Fruit fly (Drosophila melanogaster) whole organism, embryonic: ENCODE measurements around the gene Sidpn.

Experiments
- Adf1 ChIP-seq: fragments of 200-800 bp; sonication (Bioruptor generic); IDR thresholded peaks from 2 replicates; pipeline ENCODE4 v1.3.6; 2022; ENCODE audit warnings: missing biosample characterization, missing genetic modification characterization
- CG10543 ChIP-seq: fragments of 200-800 bp; sonication (Bioruptor generic); optimal IDR thresholded peaks from 3 replicates; lab custom pipeline; 2017; ENCODE audit warnings: missing biosample characterization, mild to moderate bottlenecking, missing genetic modification characterization, moderate library complexity
- CG10959 ChIP-seq: fragments of 200-800 bp; sonication (Bioruptor generic); IDR thresholded peaks from 2 replicates; pipeline ENCODE4 v1.3.6; 2022; ENCODE audit warnings: missing biosample characterization, missing genetic modification characterization
- CG12071 ChIP-seq: fragments of 200-800 bp; sonication (Bioruptor generic); optimal IDR thresholded peaks from 3 replicates; lab custom pipeline; 2018; ENCODE audit warnings: missing biosample characterization, mild to moderate bottlenecking, missing genetic modification characterization
- CG14710 ChIP-seq: fragments of 200-800 bp; sonication (Bioruptor generic); optimal IDR thresholded peaks from 3 replicates; lab custom pipeline; 2019; ENCODE audit warnings: missing biosample characterization, mild to moderate bottlenecking, missing genetic modification characterization, moderate library complexity
- CG14965 ChIP-seq: fragments of 200-800 bp; sonication (Bioruptor generic); optimal IDR thresholded peaks from 2 replicates; lab custom pipeline; 2016; ENCODE audit warnings: missing biosample characterization, missing genetic modification characterization, borderline replicate concordance
- CG17186 ChIP-seq: fragments of 200-800 bp; sonication (Bioruptor generic); optimal IDR thresholded peaks from 3 replicates; lab custom pipeline; 2017; ENCODE audit warnings: missing biosample characterization, missing genetic modification reagents, missing genetic modification characterization
- CG17359 ChIP-seq: fragments of 200-800 bp; sonication (Bioruptor generic); optimal IDR thresholded peaks from 3 replicates; lab custom pipeline; 2018; ENCODE audit warnings: missing biosample characterization, mild to moderate bottlenecking, missing genetic modification characterization, moderate library complexity
- CG18599 ChIP-seq: fragments of 200-800 bp; sonication (Bioruptor generic); optimal IDR thresholded peaks from 3 replicates; lab custom pipeline; 2017; ENCODE audit warnings: missing biosample characterization, missing genetic modification characterization, mild to moderate bottlenecking, moderate library complexity, missing genetic modification reagents
- CG2712 ChIP-seq: fragments of 200-800 bp; optimal IDR thresholded peaks from 3 replicates; lab custom pipeline; 2019; ENCODE audit warnings: missing biosample characterization, mild to moderate bottlenecking, missing genetic modification characterization, moderate library complexity
- CG33213 ChIP-seq: fragments of 200-800 bp; sonication (Bioruptor generic); optimal IDR thresholded peaks from 3 replicates; lab custom pipeline; 2016; ENCODE audit warnings: missing biosample characterization, missing genetic modification characterization
- CG4360 ChIP-seq: fragments of 200-800 bp; sonication (Bioruptor generic); IDR thresholded peaks from 2 replicates; pipeline ENCODE4 v1.3.6; 2022; ENCODE audit warnings: missing biosample characterization, missing genetic modification characterization
- CG6175 ChIP-seq: fragments of 200-800 bp; sonication (Bioruptor generic); IDR thresholded peaks from 3 replicates; pipeline ENCODE4 v1.3.6; 2022; ENCODE audit warnings: missing biosample characterization, missing genetic modification characterization
- CG6683 ChIP-seq: fragments of 200-800 bp; sonication (Bioruptor generic); optimal IDR thresholded peaks from 2 replicates; lab custom pipeline; 2017; ENCODE audit warnings: missing biosample characterization, mild to moderate bottlenecking, missing genetic modification characterization, missing genetic modification reagents
- CG7357 ChIP-seq: fragments of 200-800 bp; sonication (Bioruptor generic); IDR thresholded peaks from 3 replicates; pipeline ENCODE4 v1.3.6; 2022; ENCODE audit warnings: missing biosample characterization, missing genetic modification characterization
- CG9215 ChIP-seq: fragments of 200-800 bp; sonication (Bioruptor generic); IDR thresholded peaks from 2 replicates; pipeline ENCODE4 v1.3.6; 2022; ENCODE audit warnings: missing biosample characterization, missing genetic modification characterization
- Doc3 ChIP-seq: fragments of 200-800 bp; sonication (Bioruptor generic); IDR thresholded peaks from 3 replicates; pipeline ENCODE4 v1.3.6; 2022; ENCODE audit warnings: missing biosample characterization, missing genetic modification characterization; ENCODE audit not compliant: partially characterized antibody
- Ets65A ChIP-seq: fragments of 200-800 bp; sonication (Bioruptor generic); peaks from one replicate; lab custom pipeline; 2016; ENCODE audit warnings: missing biosample characterization, missing genetic modification characterization
- Hey ChIP-seq: fragments of 200-800 bp; sonication (Bioruptor generic); optimal IDR thresholded peaks from 3 replicates; lab custom pipeline; 2018; ENCODE audit warnings: missing biosample characterization, mild to moderate bottlenecking, missing genetic modification characterization
- Hr39 ChIP-seq: fragments of >200 bp; optimal IDR thresholded peaks from 2 replicates; lab custom pipeline; 2017
- Hr51 ChIP-seq, 2 experiments: fragments of 200-800 bp; sonication (Bioruptor generic); optimal IDR thresholded peaks; 2 replicates in 1 of 2; 3 replicates in 1 of 2; lab custom pipeline; 2016 to 2018; ENCODE audit warnings: missing biosample characterization in 2 of 2, missing genetic modification characterization in 2 of 2, mild to moderate bottlenecking in 1 of 2, moderate library complexity in 1 of 2
- Med ChIP-seq: fragments of 200-800 bp; sonication (Bioruptor generic); peaks from one replicate; lab custom pipeline; 2016; ENCODE audit warnings: missing biosample characterization, missing genetic modification characterization, mild to moderate bottlenecking, inconsistent platforms, moderate library complexity
- Meics ChIP-seq: fragments of 200-800 bp; sonication (Bioruptor generic); optimal IDR thresholded peaks from 2 replicates; lab custom pipeline; 2017; ENCODE audit warnings: missing biosample characterization, mild to moderate bottlenecking, missing genetic modification characterization
- NK7.1 ChIP-seq: fragments of 200-800 bp; sonication (Bioruptor generic); optimal IDR thresholded peaks from 3 replicates; lab custom pipeline; 2016; ENCODE audit warnings: missing biosample characterization, missing genetic modification characterization
- Neu2 ChIP-seq: fragments of 200-800 bp; sonication (Bioruptor generic); optimal IDR thresholded peaks from 3 replicates; lab custom pipeline; 2016; ENCODE audit warnings: missing biosample characterization, missing genetic modification characterization, borderline replicate concordance
- NfI ChIP-seq: fragments of 200-800 bp; sonication (Bioruptor generic); optimal IDR thresholded peaks from 3 replicates; lab custom pipeline; 2018; ENCODE audit warnings: missing biosample characterization, mild to moderate bottlenecking, missing genetic modification characterization, moderate library complexity
- Ptx1 ChIP-seq: fragments of 200-800 bp; sonication (Bioruptor generic); IDR thresholded peaks from 2 replicates; pipeline ENCODE4 v1.3.6; 2022; ENCODE audit warnings: missing biosample characterization, missing genetic modification characterization
- Six4 ChIP-seq: fragments of 200-800 bp; sonication (Bioruptor generic); optimal IDR thresholded peaks from 2 replicates; lab custom pipeline; 2016; ENCODE audit warnings: missing biosample characterization, missing genetic modification characterization
- Ssrp ChIP-seq: fragments of 200-800 bp; sonication (Bioruptor generic); optimal IDR thresholded peaks from 2 replicates; lab custom pipeline; 2018; ENCODE audit warnings: missing biosample characterization, mild to moderate bottlenecking, missing genetic modification characterization, moderate library complexity
- abd-A ChIP-seq: fragments of 200-800 bp; sonication (Bioruptor generic); optimal IDR thresholded peaks from 3 replicates; lab custom pipeline; 2019; ENCODE audit warnings: missing biosample characterization, mild to moderate bottlenecking, missing genetic modification characterization, moderate library complexity
- bbx ChIP-seq: fragments of 200-800 bp; sonication (Bioruptor generic); IDR thresholded peaks from 2 replicates; pipeline ENCODE4 v1.3.6; 2022; ENCODE audit warnings: missing biosample characterization, missing genetic modification characterization; ENCODE audit not compliant: partially characterized antibody
- ci ChIP-seq: fragments of 200-800 bp; sonication (Bioruptor generic); IDR thresholded peaks from 3 replicates; pipeline ENCODE4 v1.3.6; 2022; ENCODE audit warnings: missing biosample characterization, missing genetic modification characterization
- crol ChIP-seq: fragments of 200-800 bp; sonication (Bioruptor generic); IDR thresholded peaks from 2 replicates; pipeline ENCODE4 v1.3.6; 2022; ENCODE audit warnings: missing biosample characterization, missing genetic modification characterization
- da ChIP-seq: fragments of 200-800 bp; sonication (Bioruptor generic); optimal IDR thresholded peaks from 2 replicates; lab custom pipeline; 2016; ENCODE audit warnings: missing biosample characterization, missing genetic modification characterization
- disco-r ChIP-seq: fragments of 200-800 bp; sonication (Bioruptor generic); optimal IDR thresholded peaks from 2 replicates; lab custom pipeline; 2016; ENCODE audit warnings: missing biosample characterization, missing genetic modification characterization
- dpn ChIP-seq, 2 experiments: fragments of 200-800 bp; sonication (Bioruptor generic); optimal IDR thresholded peaks; 3 replicates each; lab custom pipeline; 2016; ENCODE audit warnings: missing biosample characterization in 2 of 2, missing genetic modification characterization in 2 of 2
- gt ChIP-seq: fragments of 200-800 bp; sonication (Bioruptor generic); IDR thresholded peaks from 2 replicates; pipeline ENCODE4 v1.3.6; 2022; ENCODE audit warnings: missing biosample characterization, missing genetic modification characterization
- jumu ChIP-seq: fragments of 200-800 bp; sonication (Bioruptor generic); optimal IDR thresholded peaks from 3 replicates; lab custom pipeline; 2016; ENCODE audit warnings: missing biosample characterization, missing genetic modification characterization
- mirr ChIP-seq: fragments of 200-800 bp; sonication (Bioruptor generic); optimal IDR thresholded peaks from 3 replicates; lab custom pipeline; 2018; ENCODE audit warnings: missing biosample characterization, mild to moderate bottlenecking, missing genetic modification characterization
- nerfin-1 ChIP-seq: fragments of 200-800 bp; sonication (Bioruptor generic); optimal IDR thresholded peaks from 3 replicates; lab custom pipeline; 2019; ENCODE audit warnings: missing biosample characterization, mild to moderate bottlenecking, missing genetic modification characterization, moderate library complexity
- oc ChIP-seq: fragments of 200-800 bp; sonication (Bioruptor generic); optimal IDR thresholded peaks from 2 replicates; lab custom pipeline; 2018; ENCODE audit warnings: missing biosample characterization, mild to moderate bottlenecking, missing genetic modification characterization, moderate library complexity
- salm ChIP-seq: fragments of 200-800 bp; sonication (Bioruptor generic); optimal IDR thresholded peaks from 2 replicates; lab custom pipeline; 2018; ENCODE audit warnings: missing biosample characterization, mild to moderate bottlenecking, missing genetic modification characterization
- sd ChIP-seq: fragments of 200-800 bp; sonication (Bioruptor generic); optimal IDR thresholded peaks from 3 replicates; lab custom pipeline; 2018; ENCODE audit warnings: missing biosample characterization, mild to moderate bottlenecking, missing genetic modification characterization, moderate library complexity
- sisA ChIP-seq: fragments of 200-800 bp; sonication (Bioruptor generic); IDR thresholded peaks from 2 replicates; pipeline ENCODE4 v1.3.6; 2022; ENCODE audit warnings: missing biosample characterization, missing genetic modification characterization
- sna ChIP-seq: fragments of 200-800 bp; sonication (Bioruptor generic); IDR thresholded peaks from 2 replicates; pipeline ENCODE4 v1.3.6; 2022; ENCODE audit warnings: missing biosample characterization, missing genetic modification characterization; ENCODE audit not compliant: partially characterized antibody
- so ChIP-seq: fragments of 200-800 bp; sonication (Bioruptor generic); IDR thresholded peaks from 3 replicates; pipeline ENCODE4 v1.3.6; 2022; ENCODE audit warnings: missing biosample characterization, missing genetic modification characterization
- sqz ChIP-seq: fragments of 200-800 bp; sonication (Bioruptor generic); optimal IDR thresholded peaks from 3 replicates; lab custom pipeline; 2018; ENCODE audit warnings: missing biosample characterization, mild to moderate bottlenecking, missing genetic modification characterization
- tgo ChIP-seq: fragments of 200-800 bp; sonication (Bioruptor generic); IDR thresholded peaks from 3 replicates; pipeline ENCODE4 v1.3.6; 2022; ENCODE audit warnings: missing biosample characterization, missing genetic modification characterization
- tio ChIP-seq: fragments of 200-800 bp; sonication (Bioruptor generic); optimal IDR thresholded peaks from 2 replicates; lab custom pipeline; 2017; ENCODE audit warnings: missing biosample characterization, missing genetic modification characterization, inconsistent platforms
- ttk ChIP-seq: fragments of 200-800 bp; sonication (Bioruptor generic); IDR thresholded peaks from 2 replicates; pipeline ENCODE4 v2.1.2; 2022; ENCODE audit warnings: missing biosample characterization, missing genetic modification characterization
- unc-4 ChIP-seq: fragments of 200-800 bp; sonication (Bioruptor generic); IDR thresholded peaks from 2 replicates; pipeline ENCODE4 v1.3.6; 2022; ENCODE audit warnings: missing biosample characterization, missing genetic modification characterization; ENCODE audit not compliant: partially characterized antibody
- usp ChIP-seq: fragments of >200 bp; optimal IDR thresholded peaks from 2 replicates; lab custom pipeline; 2017; ENCODE audit warnings: missing biosample characterization, missing genetic modification characterization

Gene Sidpn

DNA sequence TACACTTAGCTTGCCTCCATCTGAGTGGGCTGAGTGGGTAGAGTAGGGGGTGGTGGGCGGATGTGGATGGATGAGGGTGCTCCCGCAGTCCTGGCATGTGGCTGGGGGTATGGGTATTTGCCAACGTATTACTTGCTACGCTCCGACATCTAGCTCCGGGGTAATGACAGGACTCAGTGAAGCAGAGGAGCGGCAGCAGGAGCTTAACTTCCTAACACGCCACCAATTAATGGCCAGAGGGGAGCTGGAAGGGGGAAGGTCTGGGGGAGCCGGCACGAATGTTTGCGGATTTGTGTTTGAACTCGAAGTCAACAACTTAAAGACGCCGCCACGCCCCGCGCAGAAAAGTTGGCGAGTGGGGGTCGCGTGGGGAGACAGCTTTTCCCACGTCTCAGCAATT lies 9.2 kb upstream of the Sidpn start:
- no peak for TF ChIP-seq CG4360 (GFP tag; lab: Robert Waterston, UW)
- no peak for TF ChIP-seq CG14710 (tag; lab: Kevin White, UChicago)
- no peak for TF ChIP-seq sisA (GFP tag; lab: Robert Waterston, UW)
- TF ChIP-seq sna (GFP tag; lab: Robert Waterston, UW) = no peak
- TF ChIP-seq CG18599 = peak; percentile 53
- no peak for TF ChIP-seq tio (GFP tag; lab: Kevin White, UChicago)
- TF ChIP-seq NK7.1 (GFP tag; lab: Kevin White, UChicago) = no peak
- no peak for TF ChIP-seq da (GFP tag; lab: Kevin White, UChicago)
- peak; percentile 92 for TF ChIP-seq abd-A (tag; lab: Kevin White, UChicago)
- TF ChIP-seq gt (GFP tag; lab: Robert Waterston, UW) = no peak
- no peak for TF ChIP-seq bbx (GFP tag; lab: Robert Waterston, UW)
- no peak for TF ChIP-seq unc-4
- no peak for TF ChIP-seq CG10959 (GFP tag; lab: Robert Waterston, UW)
- no peak for TF ChIP-seq Meics (GFP tag; lab: Kevin White, UChicago)
- no peak for TF ChIP-seq CG7357 (GFP tag; lab: Robert Waterston, UW)
- TF ChIP-seq CG14965 (GFP tag; lab: Kevin White, UChicago) = no peak
- no peak for TF ChIP-seq sqz (GFP tag; lab: Kevin White, UChicago)
- no peak for TF ChIP-seq CG2712 (tag; lab: Kevin White, UChicago)
- peak; percentile 92 for TF ChIP-seq Hey
- no peak for TF ChIP-seq CG6175 (GFP tag; lab: Robert Waterston, UW)
- peak; percentile 4 for TF ChIP-seq sd (tag; lab: Kevin White, UChicago)
- TF ChIP-seq mirr (GFP tag; lab: Kevin White, UChicago) = peak; percentile 73
- TF ChIP-seq crol = peak; percentile 70
- peak; percentile 7 for TF ChIP-seq Med (GFP tag; lab: Kevin White, UChicago)
- TF ChIP-seq oc (tag; lab: Kevin White, UChicago) = peak; percentile 32
- no peak for TF ChIP-seq CG17186
- peak; percentile 22 for TF ChIP-seq CG12071
- TF ChIP-seq usp (GFP tag; lab: Kevin White, UChicago) = no peak
- TF ChIP-seq Six4 (GFP tag; lab: Kevin White, UChicago) = no peak
- 0 out of 3 replicates have a peak, but pooled peaks have one; percentile 15 for TF ChIP-seq ci (GFP tag; lab: Robert Waterston, UW)
- TF ChIP-seq so (GFP tag; lab: Robert Waterston, UW) = no peak
- peak; percentile 74 for TF ChIP-seq CG10543 (GFP tag; lab: Kevin White, UChicago)
- no peak for TF ChIP-seq CG6683 (GFP tag; lab: Kevin White, UChicago)
- no peak for TF ChIP-seq Hr39 (lab: Kevin White, UChicago)
- TF ChIP-seq salm = no peak
- peak in 1 of 2 experiments; percentile 5 for TF ChIP-seq Hr51 (GFP tag; optimal IDR thresholded peaks at IDR 0.05; lab: Kevin White, UChicago)
- TF ChIP-seq CG17359 (tag; lab: Kevin White, UChicago) = no peak
- TF ChIP-seq Ets65A (GFP tag; lab: Kevin White, UChicago) = peak; percentile 69
- TF ChIP-seq ttk (GFP tag; lab: Robert Waterston, UW) = no peak
- TF ChIP-seq Ptx1 = 0 out of 2 replicates have a peak, but pooled peaks have one; percentile 18
- TF ChIP-seq tgo (GFP tag; lab: Robert Waterston, UW) = no peak
- no peak for TF ChIP-seq disco-r (GFP tag; lab: Kevin White, UChicago)
- no peak for TF ChIP-seq dpn (GFP tag; optimal IDR thresholded peaks at IDR 0.05; lab: Kevin White, UChicago)
- TF ChIP-seq CG9215 (GFP tag; lab: Robert Waterston, UW) = no peak
- no peak for TF ChIP-seq Doc3 (GFP tag; lab: Robert Waterston, UW)
- peak; percentile 19 for TF ChIP-seq nerfin-1 (tag; lab: Kevin White, UChicago)
- TF ChIP-seq Adf1 (GFP tag; lab: Robert Waterston, UW) = peak; percentile 34; the same call in 1 of the 2 replicates
- TF ChIP-seq CG33213 = no peak
- TF ChIP-seq jumu = no peak
- no peak for TF ChIP-seq NfI (GFP tag; lab: Kevin White, UChicago)
- no peak for TF ChIP-seq Ssrp (tag; lab: Kevin White, UChicago)
- TF ChIP-seq Neu2 (GFP tag; lab: Kevin White, UChicago) = no peak
- TF ChIP-seq, all 482 proteins: peak for 16
